Fruit fly (Drosophila melanogaster) whole organism, embryonic: ENCODE data around the gene CG9393.

Experiments used
- Atf3 ChIP-seq: fragments of 200-800 bp; sonication (Bioruptor generic); optimal IDR thresholded peaks from 3 replicates; lab custom pipeline; 2016; ENCODE audit warnings: missing biosample characterization, missing genetic modification characterization
- BtbVII ChIP-seq: fragments of 200-800 bp; sonication (Bioruptor generic); optimal IDR thresholded peaks from 3 replicates; lab custom pipeline; 2017; ENCODE audit warnings: missing biosample characterization, mild to moderate bottlenecking, missing genetic modification characterization
- CG10274 ChIP-seq: fragments of 200-800 bp; sonication (Bioruptor generic); optimal IDR thresholded peaks from 3 replicates; lab custom pipeline; 2017; ENCODE audit warnings: missing biosample characterization, mild to moderate bottlenecking, missing genetic modification characterization
- CG10543 ChIP-seq: fragments of 200-800 bp; sonication (Bioruptor generic); optimal IDR thresholded peaks from 3 replicates; lab custom pipeline; 2017; ENCODE audit warnings: missing biosample characterization, mild to moderate bottlenecking, missing genetic modification characterization, moderate library complexity
- CG12071 ChIP-seq: fragments of 200-800 bp; sonication (Bioruptor generic); optimal IDR thresholded peaks from 3 replicates; lab custom pipeline; 2018; ENCODE audit warnings: missing biosample characterization, mild to moderate bottlenecking, missing genetic modification characterization
- CG12744 ChIP-seq: fragments of 200-800 bp; sonication (Bioruptor generic); optimal IDR thresholded peaks from 2 replicates; lab custom pipeline; 2016; ENCODE audit warnings: missing biosample characterization, missing genetic modification characterization
- CG13424 ChIP-seq: fragments of 200-800 bp; sonication (Bioruptor generic); optimal IDR thresholded peaks from 2 replicates; lab custom pipeline; 2019; ENCODE audit warnings: missing biosample characterization, mild to moderate bottlenecking, missing genetic modification characterization, moderate library complexity
- CG14965 ChIP-seq: fragments of 200-800 bp; sonication (Bioruptor generic); optimal IDR thresholded peaks from 2 replicates; lab custom pipeline; 2016; ENCODE audit warnings: missing biosample characterization, missing genetic modification characterization, borderline replicate concordance
- CG1529 ChIP-seq: fragments of 200-800 bp; sonication (Bioruptor generic); optimal IDR thresholded peaks from 3 replicates; lab custom pipeline; 2018; ENCODE audit warnings: missing biosample characterization, missing genetic modification characterization
- CG15514 ChIP-seq: fragments of 200-800 bp; sonication (Bioruptor generic); optimal IDR thresholded peaks from 3 replicates; lab custom pipeline; 2017; ENCODE audit warnings: missing biosample characterization, missing genetic modification characterization, mild to moderate bottlenecking, moderate library complexity, missing genetic modification reagents
- CG1603 ChIP-seq: fragments of 200-800 bp; sonication (Bioruptor generic); optimal IDR thresholded peaks from 2 replicates; lab custom pipeline; 2019; ENCODE audit warnings: missing biosample characterization, mild to moderate bottlenecking, missing genetic modification characterization, moderate library complexity
- CG16813 ChIP-seq: fragments of 200-800 bp; sonication (Bioruptor generic); IDR thresholded peaks from 3 replicates; pipeline ENCODE4 v1.3.6; 2022; ENCODE audit warnings: missing biosample characterization, missing genetic modification characterization; ENCODE audit not compliant: partially characterized antibody
- CG17359 ChIP-seq: fragments of 200-800 bp; sonication (Bioruptor generic); optimal IDR thresholded peaks from 3 replicates; lab custom pipeline; 2018; ENCODE audit warnings: missing biosample characterization, mild to moderate bottlenecking, missing genetic modification characterization, moderate library complexity
- CG17361 ChIP-seq: fragments of 200-800 bp; sonication (Bioruptor generic); IDR thresholded peaks from 3 replicates; pipeline ENCODE4 v1.3.6; 2022; ENCODE audit warnings: missing biosample characterization, missing genetic modification characterization
- CG17912 ChIP-seq: fragments of 200-800 bp; sonication (Bioruptor generic); optimal IDR thresholded peaks from 2 replicates; lab custom pipeline; 2018; ENCODE audit warnings: missing biosample characterization, mild to moderate bottlenecking, missing genetic modification characterization
- CG2889 ChIP-seq: fragments of 200-800 bp; sonication (Bioruptor generic); IDR thresholded peaks from 3 replicates; pipeline ENCODE4 v1.3.6; 2022; ENCODE audit warnings: missing biosample characterization, missing genetic modification characterization
- CG30403 ChIP-seq: fragments of 200-800 bp; sonication (Bioruptor generic); optimal IDR thresholded peaks from 3 replicates; lab custom pipeline; 2016; ENCODE audit warnings: missing biosample characterization, missing genetic modification characterization
- CG33213 ChIP-seq: fragments of 200-800 bp; sonication (Bioruptor generic); optimal IDR thresholded peaks from 3 replicates; lab custom pipeline; 2016; ENCODE audit warnings: missing biosample characterization, missing genetic modification characterization
- CG3407 ChIP-seq: fragments of 200-800 bp; sonication (Bioruptor generic); optimal IDR thresholded peaks from 2 replicates; lab custom pipeline; 2018; ENCODE audit warnings: missing biosample characterization, mild to moderate bottlenecking, missing genetic modification characterization
- CG34376 ChIP-seq: fragments of 200-800 bp; sonication (Bioruptor generic); optimal IDR thresholded peaks from 2 replicates; lab custom pipeline; 2018; ENCODE audit warnings: missing biosample characterization, mild to moderate bottlenecking, missing genetic modification characterization
- CG4730 ChIP-seq: fragments of 200-800 bp; sonication (Bioruptor generic); IDR thresholded peaks from 2 replicates; pipeline ENCODE4 v1.3.6; 2022; ENCODE audit warnings: missing biosample characterization, missing genetic modification characterization
- CG6689 ChIP-seq: fragments of 200-800 bp; sonication (Bioruptor generic); IDR thresholded peaks from 2 replicates; pipeline ENCODE4 v1.3.6; 2022; ENCODE audit warnings: missing biosample characterization, missing genetic modification characterization
- CG7786 ChIP-seq: fragments of 200-800 bp; sonication (Bioruptor generic); optimal IDR thresholded peaks from 2 replicates; lab custom pipeline; 2016; ENCODE audit warnings: missing biosample characterization, missing genetic modification characterization
- CG9876 ChIP-seq: fragments of 200-800 bp; sonication (Bioruptor generic); optimal IDR thresholded peaks from 2 replicates; lab custom pipeline; 2016; ENCODE audit warnings: missing biosample characterization, missing genetic modification characterization
- CG9932 ChIP-seq: fragments of 200-800 bp; sonication (Bioruptor generic); IDR thresholded peaks from 2 replicates; pipeline ENCODE4 v1.3.6; 2022; ENCODE audit warnings: missing biosample characterization, missing genetic modification characterization
- D19A ChIP-seq: fragments of 200-800 bp; optimal IDR thresholded peaks from 3 replicates; lab custom pipeline; 2019; ENCODE audit warnings: missing biosample characterization, mild to moderate bottlenecking, missing genetic modification characterization, moderate library complexity
- Dfd ChIP-seq, 2 experiments: fragments of >200 bp; optimal IDR thresholded peaks; 2 replicates each; lab custom pipeline; 2017; ENCODE audit warnings: missing biosample characterization in 2 of 2, missing genetic modification characterization in 2 of 2
- Elba2 ChIP-seq: fragments of 200-800 bp; sonication (Bioruptor generic); optimal IDR thresholded peaks from 3 replicates; lab custom pipeline; 2016; ENCODE audit warnings: missing biosample characterization, missing genetic modification characterization
- Fer2 ChIP-seq: fragments of 200-800 bp; sonication (Bioruptor generic); optimal IDR thresholded peaks from 2 replicates; lab custom pipeline; 2018; ENCODE audit warnings: missing biosample characterization, mild to moderate bottlenecking, missing genetic modification characterization, moderate library complexity
- Hr3 ChIP-seq: fragments of 200-800 bp; sonication (Bioruptor generic); optimal IDR thresholded peaks from 3 replicates; lab custom pipeline; 2016; ENCODE audit warnings: missing biosample characterization, missing genetic modification characterization
- Jarid2 ChIP-seq: fragments of 200-800 bp; sonication (Bioruptor generic); optimal IDR thresholded peaks from 3 replicates; lab custom pipeline; 2017; ENCODE audit warnings: mild to moderate bottlenecking, missing biosample characterization, missing genetic modification reagents, missing genetic modification characterization
- Med ChIP-seq: fragments of 200-800 bp; sonication (Bioruptor generic); peaks from one replicate; lab custom pipeline; 2016; ENCODE audit warnings: missing biosample characterization, missing genetic modification characterization, mild to moderate bottlenecking, inconsistent platforms, moderate library complexity
- Pdp1 ChIP-seq, 2 experiments: fragments of 200-800 bp; sonication (Bioruptor generic); optimal IDR thresholded peaks; 3 replicates each; lab custom pipeline; 2016; ENCODE audit warnings: missing biosample characterization in 2 of 2, missing genetic modification characterization in 2 of 2, mild to moderate bottlenecking in 1 of 2, moderate library complexity in 1 of 2
- Poxn ChIP-seq: fragments of 200-800 bp; sonication (Bioruptor generic); IDR thresholded peaks from 2 replicates; pipeline ENCODE4 v1.3.6; 2022; ENCODE audit warnings: missing biosample characterization, missing genetic modification characterization
- chinmo ChIP-seq: fragments of 200-800 bp; sonication (Bioruptor generic); IDR thresholded peaks from 4 replicates; pipeline ENCODE4 v1.3.6; 2022; ENCODE audit warnings: missing biosample characterization, missing genetic modification characterization; ENCODE audit not compliant: partially characterized antibody
- chm ChIP-seq: fragments of 200-800 bp; sonication (Bioruptor generic); IDR thresholded peaks from 2 replicates; pipeline ENCODE4 v1.3.6; 2022; ENCODE audit warnings: missing biosample characterization, missing genetic modification characterization
- eyg ChIP-seq: fragments of 200-800 bp; sonication (Bioruptor generic); optimal IDR thresholded peaks from 3 replicates; lab custom pipeline; 2016; ENCODE audit warnings: missing biosample characterization, missing genetic modification characterization
- fru ChIP-seq: fragments of >200 bp; optimal IDR thresholded peaks from 2 replicates; lab custom pipeline; 2017
- gem ChIP-seq: fragments of 200-800 bp; sonication (Bioruptor generic); optimal IDR thresholded peaks from 2 replicates; lab custom pipeline; 2019; ENCODE audit warnings: missing biosample characterization, mild to moderate bottlenecking, missing genetic modification characterization, moderate library complexity
- ind ChIP-seq: fragments of 200-800 bp; sonication (Bioruptor generic); optimal IDR thresholded peaks from 3 replicates; lab custom pipeline; 2016; ENCODE audit warnings: missing biosample characterization, missing genetic modification characterization
- kah ChIP-seq: fragments of 200-800 bp; sonication (Bioruptor generic); optimal IDR thresholded peaks from 2 replicates; lab custom pipeline; 2018; ENCODE audit warnings: missing biosample characterization, mild to moderate bottlenecking, missing genetic modification characterization
- kay ChIP-seq: fragments of 200-800 bp; sonication (Bioruptor generic); optimal IDR thresholded peaks from 2 replicates; lab custom pipeline; 2016; ENCODE audit warnings: missing biosample characterization, missing genetic modification characterization
- lab ChIP-seq: fragments of 200-800 bp; sonication (Bioruptor generic); optimal IDR thresholded peaks from 3 replicates; lab custom pipeline; 2017; ENCODE audit warnings: missing biosample characterization, missing genetic modification characterization, mild to moderate bottlenecking, moderate library complexity, missing genetic modification reagents
- mld ChIP-seq: fragments of 200-800 bp; sonication (Bioruptor generic); IDR thresholded peaks from 3 replicates; pipeline ENCODE4 v1.3.6; 2022; ENCODE audit warnings: missing biosample characterization, missing genetic modification characterization; ENCODE audit not compliant: partially characterized antibody
- sens ChIP-seq: fragments of 200-800 bp; sonication (Bioruptor generic); peaks from one replicate; lab custom pipeline; 2016; ENCODE audit warnings: missing biosample characterization, missing genetic modification characterization
- sna ChIP-seq: fragments of 200-800 bp; sonication (Bioruptor generic); IDR thresholded peaks from 2 replicates; pipeline ENCODE4 v1.3.6; 2022; ENCODE audit warnings: missing biosample characterization, missing genetic modification characterization; ENCODE audit not compliant: partially characterized antibody
- sob ChIP-seq: fragments of 200-800 bp; sonication (Bioruptor generic); IDR thresholded peaks from 2 replicates; pipeline ENCODE4 v1.3.6; 2022; ENCODE audit warnings: missing biosample characterization, missing genetic modification characterization
- sr ChIP-seq: fragments of 200-800 bp; sonication (Bioruptor generic); IDR thresholded peaks from 3 replicates; pipeline ENCODE4 v1.3.6; 2022; ENCODE audit warnings: missing biosample characterization, missing genetic modification characterization
- usp ChIP-seq: fragments of >200 bp; optimal IDR thresholded peaks from 2 replicates; lab custom pipeline; 2017; ENCODE audit warnings: missing biosample characterization, missing genetic modification characterization
- vnd ChIP-seq: fragments of 200-800 bp; sonication (Bioruptor generic); IDR thresholded peaks from 3 replicates; pipeline ENCODE4 v1.3.6; 2022; ENCODE audit warnings: missing biosample characterization, missing genetic modification characterization; ENCODE audit not compliant: partially characterized antibody

Gene CG9393

dm6 chr3R:9601949-9602348 is 38.5 kb upstream of the CG9393 start:
- 0 out of 2 replicates have a peak, but pooled peaks have one; percentile 17 for TF ChIP-seq chm (GFP tag; lab: Robert Waterston, UW)
- no peak for TF ChIP-seq sr (GFP tag; lab: Robert Waterston, UW)
- TF ChIP-seq CG17361 (GFP tag; lab: Robert Waterston, UW), result no peak
- TF ChIP-seq CG1529, result no peak
- no peak for TF ChIP-seq CG2889
- TF ChIP-seq kah (GFP tag; lab: Kevin White, UChicago), result peak; percentile 77
- TF ChIP-seq Med (GFP tag; lab: Kevin White, UChicago), result peak; percentile 29
- no peak for TF ChIP-seq CG33213 (GFP tag; lab: Kevin White, UChicago)
- peak; percentile 18 for TF ChIP-seq gem (tag; lab: Kevin White, UChicago)
- TF ChIP-seq chinmo, result 0 out of 4 replicates have a peak, but pooled peaks have one; percentile 62
- peak in 1 of 2 experiments; percentile 90 for TF ChIP-seq Pdp1 (GFP tag; optimal IDR thresholded peaks at IDR 0.05; lab: Kevin White, UChicago)

dm6 chr3R:9600558-9600959 is 37.1 kb upstream of the CG9393 start:
- TF ChIP-seq CG34376 (GFP tag; lab: Kevin White, UChicago), result peak; percentile 38
- TF ChIP-seq CG1603, result peak; percentile 29
- TF ChIP-seq sens (GFP tag; lab: Kevin White, UChicago), result peak; percentile 72
- peak; percentile 53 for TF ChIP-seq CG15514 (GFP tag; lab: Kevin White, UChicago)
- peak; percentile 13 for TF ChIP-seq CG10274 (GFP tag; lab: Kevin White, UChicago)
- TF ChIP-seq CG30403 (GFP tag; lab: Kevin White, UChicago), result peak; percentile 25
- peak; percentile 66 for TF ChIP-seq CG9932
- TF ChIP-seq sob (GFP tag; lab: Robert Waterston, UW), result 0 out of 2 replicates have a peak, but pooled peaks have one; percentile 38
- TF ChIP-seq Jarid2 (GFP tag; lab: Kevin White, UChicago), result peak; percentile 26
- TF ChIP-seq kay, result peak; percentile 43
- no peak for TF ChIP-seq eyg (GFP tag; lab: Kevin White, UChicago)
- peak; percentile 27 for TF ChIP-seq ind (GFP tag; lab: Kevin White, UChicago)
- no peak for TF ChIP-seq fru (lab: Kevin White, UChicago)
- no peak for TF ChIP-seq CG12071 (GFP tag; lab: Kevin White, UChicago)
- peak; percentile 24 for TF ChIP-seq CG13424 (tag; lab: Kevin White, UChicago)
- TF ChIP-seq CG17912 (GFP tag; lab: Kevin White, UChicago), result no peak
- peak; percentile 81 for TF ChIP-seq lab (GFP tag; lab: Kevin White, UChicago)
- no peak for TF ChIP-seq Poxn (GFP tag; lab: Robert Waterston, UW)
- TF ChIP-seq Fer2 (tag; lab: Kevin White, UChicago), result peak; percentile 23
- no peak for TF ChIP-seq sna (GFP tag; lab: Robert Waterston, UW)
- peak; percentile 5; the same call in 1 of the 2 replicates for TF ChIP-seq CG4730 (GFP tag; lab: Robert Waterston, UW)
- no peak for TF ChIP-seq Hr3 (GFP tag; lab: Kevin White, UChicago)
- peak; percentile 67 for TF ChIP-seq CG10543 (GFP tag; lab: Kevin White, UChicago)
- TF ChIP-seq CG14965, result no peak
- peak; percentile 39 for TF ChIP-seq D19A
- TF ChIP-seq CG17359 (tag; lab: Kevin White, UChicago), result peak; percentile 56
- TF ChIP-seq CG7786 (GFP tag; lab: Kevin White, UChicago), result no peak
- peak; percentile 37 for TF ChIP-seq CG3407 (GFP tag; lab: Kevin White, UChicago)
- no peak for TF ChIP-seq CG12744 (GFP tag; lab: Kevin White, UChicago)
- peak; percentile 35; the same call in 1 of the 2 replicates for TF ChIP-seq CG6689 (GFP tag; lab: Robert Waterston, UW)
- TF ChIP-seq BtbVII, result peak; percentile 78
- no peak for TF ChIP-seq Dfd (GFP tag; optimal IDR thresholded peaks at IDR 0.05; lab: Kevin White, UChicago)
- TF ChIP-seq Elba2 (GFP tag; lab: Kevin White, UChicago), result no peak
- no peak for TF ChIP-seq mld (GFP tag; lab: Robert Waterston, UW)
- TF ChIP-seq Atf3 (GFP tag; lab: Kevin White, UChicago), result no peak
- TF ChIP-seq vnd (GFP tag; lab: Robert Waterston, UW), result no peak
- TF ChIP-seq usp (GFP tag; lab: Kevin White, UChicago), result no peak
- TF ChIP-seq Pdp1 (GFP tag; optimal IDR thresholded peaks at IDR 0.05; lab: Kevin White, UChicago), result peak in 1 of 2 experiments; percentile 7
- TF ChIP-seq CG16813 (GFP tag; lab: Robert Waterston, UW), result no peak
- no peak for TF ChIP-seq CG9876
